Worm (Caenorhabditis elegans) whole organism, L4/young adult: ENCODE measurements around the gene hlh-11.

ENCODE experiments used
- W03F9.2 ChIP-seq: fragments of 150-350 bp; optimal IDR thresholded peaks from 2 replicates; lab custom pipeline; 2014; ENCODE audit warnings: missing biosample characterization, missing genetic modification characterization
- dao-5 ChIP-seq: sonication (generic microtip); optimal IDR thresholded peaks from 2 replicates; lab custom pipeline; 2016; ENCODE audit warnings: missing genotype, missing genetic modification characterization, moderate library complexity, missing compliant biosample characterization
- him-1 ChIP-seq: sonication (generic microtip); optimal IDR thresholded peaks from 2 replicates; lab custom pipeline; 2016; ENCODE audit warnings: missing genotype, missing genetic modification reagents, missing genetic modification characterization, missing compliant biosample characterization

- TF ChIP-seq dao-5 (tag; lab: Kevin White, UChicago) (no peak), him-1 (tag; lab: Kevin White, UChicago) (no peak), W03F9.2 (tag; lab: Kevin White, UChicago) (no peak)
Measured at ce11 chrIII:9615114-9615513, 4.4 kb upstream of the hlh-11 start.
